Fruit fly (Drosophila melanogaster) whole organism, adult: ENCODE measurements around the gene Acsx1R.

Experiments used
- CG12768 ChIP-seq: fragments of 200-800 bp; sonication (Bioruptor generic); optimal IDR thresholded peaks from 2 replicates; lab custom pipeline; 2017; ENCODE audit warnings: missing biosample characterization, missing genetic modification characterization, mild to moderate bottlenecking, moderate library complexity, missing genetic modification reagents
- CG1620 ChIP-seq: fragments of 200-800 bp; sonication (Bioruptor generic); optimal IDR thresholded peaks from 2 replicates; lab custom pipeline; 2016; ENCODE audit warnings: missing biosample characterization, missing genetic modification characterization
- CG7101 ChIP-seq: fragments of 200-800 bp; sonication (Bioruptor generic); optimal IDR thresholded peaks from 2 replicates; lab custom pipeline; 2018; ENCODE audit warnings: missing biosample characterization, mild to moderate bottlenecking, missing genetic modification characterization, moderate library complexity
- Clk ChIP-seq: fragments of 200-800 bp; sonication (Bioruptor generic); optimal IDR thresholded peaks from 2 replicates; lab custom pipeline; 2017; ENCODE audit warnings: missing biosample characterization, missing genetic modification characterization
- Mnt ChIP-seq: fragments of 200-800 bp; sonication (Bioruptor generic); optimal IDR thresholded peaks from 2 replicates; lab custom pipeline; 2016; ENCODE audit warnings: missing biosample characterization, mild to moderate bottlenecking, missing genetic modification characterization
- ovo ChIP-seq: fragments of 200-800 bp; sonication (Bioruptor generic); optimal IDR thresholded peaks from 2 replicates; lab custom pipeline; 2016; ENCODE audit warnings: missing biosample characterization, missing genetic modification characterization
- toe ChIP-seq: fragments of 200-800 bp; sonication (Bioruptor generic); optimal IDR thresholded peaks from 2 replicates; lab custom pipeline; 2016; ENCODE audit warnings: missing biosample characterization, missing genetic modification characterization

- TF ChIP-seq CG1620 (GFP tag; lab: Kevin White, UChicago) (no peak), Mnt (no peak), toe (GFP tag; lab: Kevin White, UChicago) (no peak), ovo (no peak), CG7101 (tag; lab: Kevin White, UChicago) (no peak), CG12768 (GFP tag; lab: Kevin White, UChicago) (no peak), Clk (no peak)
Measured at dm6 chr3R:19796835-19797234, 19.8 kb upstream of the Acsx1R start.
